Fruit fly (Drosophila melanogaster) whole organism, embryonic: ENCODE measurements around the gene mirr.
A peak's percentile ranks its signal among the peaks of the same experiment; 100 is the strongest.

ENCODE experiments used
- CG10431 ChIP-seq: fragments of 200-800 bp; sonication (Bioruptor generic); optimal IDR thresholded peaks from 3 replicates; lab custom pipeline; 2018; ENCODE audit warnings: missing biosample characterization, mild to moderate bottlenecking, missing genetic modification characterization
- CG10959 ChIP-seq: fragments of 200-800 bp; sonication (Bioruptor generic); IDR thresholded peaks from 2 replicates; pipeline ENCODE4 v1.3.6; 2022; ENCODE audit warnings: missing biosample characterization, missing genetic modification characterization
- CG11560 ChIP-seq: fragments of 200-800 bp; sonication (Bioruptor generic); IDR thresholded peaks from 3 replicates; pipeline ENCODE4 v1.3.6; 2022; ENCODE audit warnings: missing biosample characterization, missing genetic modification characterization
- CG12659 ChIP-seq: fragments of 200-800 bp; sonication (Bioruptor generic); optimal IDR thresholded peaks from 3 replicates; lab custom pipeline; 2017; ENCODE audit warnings: mild to moderate bottlenecking, missing biosample characterization, missing genetic modification reagents, missing genetic modification characterization
- CG15479 ChIP-seq: fragments of 200-800 bp; sonication (Bioruptor generic); optimal IDR thresholded peaks from 3 replicates; lab custom pipeline; 2019; ENCODE audit warnings: missing biosample characterization, mild to moderate bottlenecking, missing genetic modification characterization, moderate library complexity
- CG16779 ChIP-seq: fragments of 200-800 bp; sonication (Bioruptor generic); IDR thresholded peaks from 2 replicates; pipeline ENCODE4 v1.3.6; 2022; ENCODE audit warnings: missing biosample characterization, missing genetic modification characterization
- CG17612 ChIP-seq: fragments of 200-800 bp; sonication (Bioruptor generic); IDR thresholded peaks from 2 replicates; pipeline ENCODE4 v1.3.6; 2022; ENCODE audit warnings: missing biosample characterization, missing genetic modification characterization
- CG3847 ChIP-seq: fragments of 200-800 bp; sonication (Bioruptor generic); IDR thresholded peaks from 2 replicates; pipeline ENCODE4 v1.3.6; 2022; ENCODE audit warnings: missing biosample characterization, missing genetic modification characterization
- CG42726 ChIP-seq: fragments of 200-800 bp; sonication (Bioruptor generic); IDR thresholded peaks from 2 replicates; pipeline ENCODE4 v1.3.6; 2022; ENCODE audit warnings: missing biosample characterization, missing genetic modification characterization; ENCODE audit not compliant: partially characterized antibody
- CG6654 ChIP-seq: fragments of 200-800 bp; sonication (Bioruptor generic); optimal IDR thresholded peaks from 2 replicates; lab custom pipeline; 2017; ENCODE audit warnings: missing biosample characterization, mild to moderate bottlenecking, missing genetic modification characterization
- CG7928 ChIP-seq: fragments of 200-800 bp; sonication (Bioruptor generic); optimal IDR thresholded peaks from 2 replicates; lab custom pipeline; 2017; ENCODE audit warnings: missing biosample characterization, mild to moderate bottlenecking, missing genetic modification characterization
- CG9437 ChIP-seq: fragments of 200-800 bp; sonication (Bioruptor generic); optimal IDR thresholded peaks from 2 replicates; lab custom pipeline; 2018; ENCODE audit warnings: missing biosample characterization, mild to moderate bottlenecking, missing genetic modification characterization
- D ChIP-seq, 2 experiments: fragments of 200-800 bp in 1 of 2; fragments of >200 bp in 1 of 2; sonication (Bioruptor generic) in 1 of 2; optimal IDR thresholded peaks; 2 replicates in 1 of 2; 3 replicates in 1 of 2; lab custom pipeline; 2017; ENCODE audit warnings: mild to moderate bottlenecking in 1 of 2, missing biosample characterization in 1 of 2, missing genetic modification characterization in 1 of 2, missing genetic modification reagents in 1 of 2
- ERR ChIP-seq: fragments of 200-800 bp; sonication (Bioruptor generic); optimal IDR thresholded peaks from 2 replicates; lab custom pipeline; 2016; ENCODE audit warnings: missing biosample characterization, missing genetic modification characterization
- Ets97D ChIP-seq: fragments of 200-800 bp; sonication (Bioruptor generic); optimal IDR thresholded peaks from 3 replicates; lab custom pipeline; 2016; ENCODE audit warnings: missing biosample characterization, missing genetic modification characterization
- Fer1 ChIP-seq: fragments of 200-800 bp; sonication (Bioruptor generic); optimal IDR thresholded peaks from 2 replicates; lab custom pipeline; 2017; ENCODE audit warnings: missing biosample characterization, mild to moderate bottlenecking, missing genetic modification characterization
- Hand ChIP-seq: fragments of 200-800 bp; sonication (Bioruptor generic); optimal IDR thresholded peaks from 2 replicates; lab custom pipeline; 2017; ENCODE audit warnings: mild to moderate bottlenecking, missing biosample characterization, missing genetic modification reagents, missing genetic modification characterization
- HmgZ ChIP-seq: fragments of 200-800 bp; sonication (Bioruptor generic); optimal IDR thresholded peaks from 2 replicates; lab custom pipeline; 2018; ENCODE audit warnings: missing biosample characterization, mild to moderate bottlenecking, missing genetic modification characterization
- Hr39 ChIP-seq: fragments of >200 bp; optimal IDR thresholded peaks from 2 replicates; lab custom pipeline; 2017
- Hsf ChIP-seq: fragments of 200-800 bp; sonication (Bioruptor generic); optimal IDR thresholded peaks from 3 replicates; lab custom pipeline; 2016; ENCODE audit warnings: missing biosample characterization, missing genetic modification characterization
- Kr ChIP-seq: fragments of 200-800 bp; sonication (Bioruptor generic); optimal IDR thresholded peaks from 2 replicates; lab custom pipeline; 2017; ENCODE audit warnings: missing biosample characterization, mild to moderate bottlenecking, missing genetic modification characterization
- Med ChIP-seq: fragments of 200-800 bp; sonication (Bioruptor generic); peaks from one replicate; lab custom pipeline; 2016; ENCODE audit warnings: missing biosample characterization, missing genetic modification characterization, mild to moderate bottlenecking, inconsistent platforms, moderate library complexity
- Sry-β ChIP-seq: fragments of 200-800 bp; sonication (Bioruptor generic); optimal IDR thresholded peaks from 2 replicates; lab custom pipeline; 2018; ENCODE audit warnings: missing biosample characterization, mild to moderate bottlenecking, missing genetic modification characterization, moderate library complexity
- Sry-δ ChIP-seq: fragments of 200-800 bp; sonication (Bioruptor generic); optimal IDR thresholded peaks from 2 replicates; lab custom pipeline; 2016; ENCODE audit warnings: missing biosample characterization, missing genetic modification characterization
- aop ChIP-seq: fragments of 200-800 bp; sonication (Bioruptor generic); IDR thresholded peaks from 2 replicates; pipeline ENCODE4 v1.3.6; 2022; ENCODE audit warnings: missing biosample characterization, missing genetic modification characterization
- cad ChIP-seq: fragments of >200 bp; optimal IDR thresholded peaks from 2 replicates; lab custom pipeline; 2017; ENCODE audit warnings: missing biosample characterization, missing genetic modification characterization
- dmrt99B ChIP-seq: fragments of 200-800 bp; sonication (Bioruptor generic); optimal IDR thresholded peaks from 2 replicates; lab custom pipeline; 2018; ENCODE audit warnings: missing biosample characterization, mild to moderate bottlenecking, missing genetic modification characterization, moderate library complexity
- gcm2 ChIP-seq: fragments of 200-800 bp; sonication (Bioruptor generic); optimal IDR thresholded peaks from 2 replicates; lab custom pipeline; 2016; ENCODE audit warnings: missing biosample characterization, missing genetic modification characterization
- gsb ChIP-seq: fragments of 200-800 bp; sonication (Bioruptor generic); IDR thresholded peaks from 2 replicates; pipeline ENCODE4 v1.3.6; 2022; ENCODE audit warnings: missing biosample characterization, missing genetic modification characterization
- h ChIP-seq: fragments of >200 bp; optimal IDR thresholded peaks from 2 replicates; lab custom pipeline; 2017
- hb ChIP-seq: fragments of 200-800 bp; sonication (Bioruptor generic); IDR thresholded peaks from 3 replicates; pipeline ENCODE4 v1.3.6; 2022; ENCODE audit warnings: missing biosample characterization, missing genetic modification characterization; ENCODE audit not compliant: partially characterized antibody
- lab ChIP-seq: fragments of 200-800 bp; sonication (Bioruptor generic); optimal IDR thresholded peaks from 3 replicates; lab custom pipeline; 2017; ENCODE audit warnings: missing biosample characterization, missing genetic modification characterization, mild to moderate bottlenecking, moderate library complexity, missing genetic modification reagents
- mirr ChIP-seq: fragments of 200-800 bp; sonication (Bioruptor generic); optimal IDR thresholded peaks from 3 replicates; lab custom pipeline; 2018; ENCODE audit warnings: missing biosample characterization, mild to moderate bottlenecking, missing genetic modification characterization
- prd ChIP-seq, 3 experiments: fragments of >200 bp in 2 of 3; fragments of 200-800 bp in 1 of 3; sonication (Bioruptor generic) in 1 of 3; optimal IDR thresholded peaks in 2 of 3; IDR thresholded peaks in 1 of 3; 2 replicates in 2 of 3; 3 replicates in 1 of 3; pipeline versions ENCODE4 v1.3.6 to Lab custom; 2017 to 2022; ENCODE audit warnings: missing biosample characterization in 1 of 3, missing genetic modification characterization in 1 of 3
- pros ChIP-seq: fragments of 200-800 bp; sonication (Bioruptor generic); optimal IDR thresholded peaks from 3 replicates; lab custom pipeline; 2019; ENCODE audit warnings: missing biosample characterization, mild to moderate bottlenecking, missing genetic modification characterization, moderate library complexity
- salm ChIP-seq: fragments of 200-800 bp; sonication (Bioruptor generic); optimal IDR thresholded peaks from 2 replicates; lab custom pipeline; 2018; ENCODE audit warnings: missing biosample characterization, mild to moderate bottlenecking, missing genetic modification characterization
- sens ChIP-seq: fragments of 200-800 bp; sonication (Bioruptor generic); peaks from one replicate; lab custom pipeline; 2016; ENCODE audit warnings: missing biosample characterization, missing genetic modification characterization
- shn ChIP-seq: fragments of 200-800 bp; sonication (Bioruptor generic); optimal IDR thresholded peaks from 3 replicates; lab custom pipeline; 2016; ENCODE audit warnings: missing biosample characterization, missing genetic modification characterization
- tio ChIP-seq: fragments of 200-800 bp; sonication (Bioruptor generic); optimal IDR thresholded peaks from 2 replicates; lab custom pipeline; 2017; ENCODE audit warnings: missing biosample characterization, missing genetic modification characterization, inconsistent platforms
- tll ChIP-seq, 2 experiments: fragments of 200-800 bp in 1 of 2; fragments of >200 bp in 1 of 2; sonication (Bioruptor generic) in 1 of 2; optimal IDR thresholded peaks; 2 replicates each; lab custom pipeline; 2017 to 2019; ENCODE audit warnings: missing biosample characterization in 2 of 2, missing genetic modification characterization in 2 of 2, mild to moderate bottlenecking in 1 of 2, moderate library complexity in 1 of 2
- ttk ChIP-seq: fragments of 200-800 bp; sonication (Bioruptor generic); IDR thresholded peaks from 2 replicates; pipeline ENCODE4 v2.1.2; 2022; ENCODE audit warnings: missing biosample characterization, missing genetic modification characterization
- vfl ChIP-seq: fragments of 200-800 bp; sonication (Bioruptor generic); optimal IDR thresholded peaks from 2 replicates; lab custom pipeline; 2016; ENCODE audit warnings: missing biosample characterization, missing genetic modification characterization
- wdn ChIP-seq: fragments of 200-800 bp; sonication (Bioruptor generic); IDR thresholded peaks from 2 replicates; pipeline ENCODE4 v1.3.6; 2022; ENCODE audit warnings: missing biosample characterization, missing genetic modification characterization
- wek ChIP-seq: fragments of 200-800 bp; sonication (Bioruptor generic); optimal IDR thresholded peaks from 3 replicates; lab custom pipeline; 2018; ENCODE audit warnings: missing biosample characterization, mild to moderate bottlenecking, missing genetic modification characterization, moderate library complexity
- yki ChIP-seq: fragments of >200 bp; optimal IDR thresholded peaks from 3 replicates; lab custom pipeline; 2018
- z ChIP-seq: fragments of 200-800 bp; sonication (Bioruptor generic); IDR thresholded peaks from 3 replicates; pipeline ENCODE4 v1.3.6; 2022; ENCODE audit warnings: missing biosample characterization, missing genetic modification characterization
- zen ChIP-seq: fragments of 200-800 bp; sonication (Bioruptor generic); optimal IDR thresholded peaks from 3 replicates; lab custom pipeline; 2018; ENCODE audit warnings: missing biosample characterization, mild to moderate bottlenecking, missing genetic modification characterization, moderate library complexity
- zfh1 ChIP-seq: fragments of 200-800 bp; sonication (Bioruptor generic); IDR thresholded peaks from 3 replicates; pipeline ENCODE4 v1.3.6; 2022; ENCODE audit warnings: missing biosample characterization, missing genetic modification characterization

Gene mirr

dm6 chr3L:12647300-12647699, 46.1 kb upstream of the mirr start (continued):
- no peak for TF ChIP-seq CG10431 (GFP tag; lab: Kevin White, UChicago)
- TF ChIP-seq CG17612 (GFP tag; lab: Robert Waterston, UW), result no peak
- no peak for TF ChIP-seq HmgZ
- TF ChIP-seq CG3847, result no peak
- TF ChIP-seq ERR (GFP tag; lab: Kevin White, UChicago), result no peak
- no peak for TF ChIP-seq tll (GFP tag; optimal IDR thresholded peaks at IDR 0.05; lab: Kevin White, UChicago)
- no peak for TF ChIP-seq gsb (GFP tag; lab: Robert Waterston, UW)
- 0 out of 3 replicates have a peak, but pooled peaks have one; percentile 9 for TF ChIP-seq CG11560
- no peak for TF ChIP-seq Ets97D (GFP tag; lab: Kevin White, UChicago)
- peak; percentile 97 for TF ChIP-seq zen
- no peak for TF ChIP-seq shn (GFP tag; lab: Kevin White, UChicago)
- no peak for TF ChIP-seq Hsf (GFP tag; lab: Kevin White, UChicago)
- TF ChIP-seq CG9437 (GFP tag; lab: Kevin White, UChicago), result no peak
- TF ChIP-seq yki, result no peak
- TF ChIP-seq dmrt99B (tag; lab: Kevin White, UChicago), result no peak
- no peak for TF ChIP-seq ttk
- TF ChIP-seq CG12659 (GFP tag; lab: Kevin White, UChicago), result no peak
- no peak for TF ChIP-seq Sry-δ
- TF ChIP-seq h (lab: Kevin White, UChicago), result no peak
- no peak for TF ChIP-seq Hr39 (lab: Kevin White, UChicago)
- no peak for TF ChIP-seq CG42726 (GFP tag; lab: Robert Waterston, UW)
- no peak for TF ChIP-seq wdn (GFP tag; lab: Robert Waterston, UW)
- TF ChIP-seq gcm2, result no peak
- no peak for TF ChIP-seq Fer1
- TF ChIP-seq Hand (GFP tag; lab: Kevin White, UChicago), result no peak
- TF ChIP-seq hb, result no peak
- TF ChIP-seq lab (GFP tag; lab: Kevin White, UChicago), result no peak
- TF ChIP-seq zfh1, result 0 out of 3 replicates have a peak, but pooled peaks have one; percentile 37
- no peak for TF ChIP-seq salm (tag; lab: Kevin White, UChicago)
- TF ChIP-seq tio (GFP tag; lab: Kevin White, UChicago), result no peak
- no peak for TF ChIP-seq CG10959 (GFP tag; lab: Robert Waterston, UW)
- no peak for TF ChIP-seq CG7928 (GFP tag; lab: Kevin White, UChicago)
- TF ChIP-seq Sry-β (GFP tag; lab: Kevin White, UChicago), result no peak
- no peak for TF ChIP-seq z (GFP tag; lab: Robert Waterston, UW)
- no peak for TF ChIP-seq CG6654 (GFP tag; lab: Kevin White, UChicago)
- TF ChIP-seq pros (GFP tag; lab: Kevin White, UChicago), result peak; percentile 48

dm6 chr3L:12649031-12649765, 44.2 kb upstream of the mirr start:
- TF ChIP-seq aop (GFP tag; lab: Robert Waterston, UW) (no peak), vfl (GFP tag; lab: Kevin White, UChicago) (no peak), hb (no peak), mirr (GFP tag; lab: Kevin White, UChicago) (peak; percentile 1), CG15479 (peak; percentile 98), Kr (peak; percentile 38), tll (GFP tag; optimal IDR thresholded peaks at IDR 0.05; lab: Kevin White, UChicago) (peak in 1 of 2 experiments; percentile 93), D (optimal IDR thresholded peaks at IDR 0.05; lab: Kevin White, UChicago) (peak; percentile 74), D (GFP tag; optimal IDR thresholded peaks at IDR 0.05; lab: Kevin White, UChicago) (no peak), CG16779 (no peak), wek (GFP tag; lab: Kevin White, UChicago) (no peak), Med (GFP tag; lab: Kevin White, UChicago) (peak; percentile 34), prd (optimal IDR thresholded peaks at IDR 0.05; lab: Kevin White, UChicago) (no peak), prd (GFP tag; IDR thresholded peaks at IDR 0.05; lab: Robert Waterston, UW) (peak; percentile 12; the same call in 1 of the 3 replicates), sens (GFP tag; lab: Kevin White, UChicago) (peak; percentile 23), zen (peak; percentile 99), cad (peak; percentile 18)
